Fruit fly (Drosophila melanogaster) whole organism, pupa: ENCODE measurements around the gene Cyp28c1.

Source experiments
- CG10348 ChIP-seq: fragments of 200-800 bp; sonication (Bioruptor generic); IDR thresholded peaks from 2 replicates; pipeline ENCODE4 v1.3.6; 2022; ENCODE audit warnings: missing biosample characterization, missing genetic modification characterization
- CG12605 ChIP-seq: fragments of 200-800 bp; sonication (Bioruptor generic); IDR thresholded peaks from 2 replicates; pipeline ENCODE4 v1.3.6; 2022; ENCODE audit warnings: missing biosample characterization, missing genetic modification characterization
- CG13204 ChIP-seq: fragments of 200-800 bp; sonication (Bioruptor generic); optimal IDR thresholded peaks from 2 replicates; lab custom pipeline; 2018; ENCODE audit warnings: missing biosample characterization, mild to moderate bottlenecking, missing genetic modification characterization, moderate library complexity
- CG14655 ChIP-seq: fragments of 200-800 bp; sonication (Bioruptor generic); optimal IDR thresholded peaks from 3 replicates; lab custom pipeline; 2017; ENCODE audit warnings: mild to moderate bottlenecking, missing biosample characterization, missing genetic modification reagents, missing genetic modification characterization
- CG15710 ChIP-seq: fragments of 200-800 bp; sonication (Bioruptor generic); optimal IDR thresholded peaks from 2 replicates; lab custom pipeline; 2018; ENCODE audit warnings: missing biosample characterization, mild to moderate bottlenecking, missing genetic modification characterization, moderate library complexity
- CG17806 ChIP-seq: fragments of 200-800 bp; sonication (Bioruptor generic); optimal IDR thresholded peaks from 2 replicates; lab custom pipeline; 2018; ENCODE audit warnings: missing biosample characterization, mild to moderate bottlenecking, missing genetic modification characterization, moderate library complexity
- CG32121 ChIP-seq: fragments of 200-800 bp; sonication (Bioruptor generic); IDR thresholded peaks from 2 replicates; pipeline ENCODE4 v1.3.6; 2022; ENCODE audit warnings: missing biosample characterization, missing genetic modification characterization
- CG34367 ChIP-seq: fragments of 200-800 bp; sonication (Bioruptor generic); optimal IDR thresholded peaks from 2 replicates; lab custom pipeline; 2018; ENCODE audit warnings: missing biosample characterization, mild to moderate bottlenecking, missing genetic modification characterization
- CG4496 ChIP-seq: fragments of 200-800 bp; sonication (Bioruptor generic); IDR thresholded peaks from 3 replicates; pipeline ENCODE4 v1.3.6; 2022; ENCODE audit warnings: missing biosample characterization, missing genetic modification characterization
- CG8159 ChIP-seq: fragments of 200-800 bp; sonication (Bioruptor generic); optimal IDR thresholded peaks from 3 replicates; lab custom pipeline; 2018; ENCODE audit warnings: missing biosample characterization, mild to moderate bottlenecking, missing genetic modification characterization, moderate library complexity
- CG8301 ChIP-seq: fragments of 200-800 bp; sonication (Bioruptor generic); optimal IDR thresholded peaks from 2 replicates; lab custom pipeline; 2018; ENCODE audit warnings: missing biosample characterization, mild to moderate bottlenecking, missing genetic modification characterization
- CG9948 ChIP-seq: fragments of 200-800 bp; sonication (Bioruptor generic); optimal IDR thresholded peaks from 2 replicates; lab custom pipeline; 2018; ENCODE audit warnings: missing biosample characterization, mild to moderate bottlenecking, missing genetic modification characterization, moderate library complexity
- D1 ChIP-seq: fragments of 200-800 bp; sonication (Bioruptor generic); optimal IDR thresholded peaks from 2 replicates; lab custom pipeline; 2018; ENCODE audit warnings: missing biosample characterization, mild to moderate bottlenecking, missing genetic modification characterization, moderate library complexity
- EcR ChIP-seq: fragments of 200-800 bp; sonication (Bioruptor generic); optimal IDR thresholded peaks from 3 replicates; lab custom pipeline; 2019; ENCODE audit warnings: missing biosample characterization, missing genetic modification characterization, mild to moderate bottlenecking, moderate library complexity, missing genetic modification reagents
- Ets98B ChIP-seq: fragments of 200-800 bp; sonication (Bioruptor generic); IDR thresholded peaks from 2 replicates; pipeline ENCODE4 v1.3.6; 2022; ENCODE audit warnings: missing biosample characterization, missing genetic modification characterization
- Pif1A ChIP-seq: fragments of 200-800 bp; sonication (Bioruptor generic); optimal IDR thresholded peaks from 3 replicates; lab custom pipeline; 2016; ENCODE audit warnings: missing biosample characterization, missing genetic modification characterization
- Pif1B ChIP-seq: fragments of 200-800 bp; sonication (Bioruptor generic); optimal IDR thresholded peaks from 3 replicates; lab custom pipeline; 2016; ENCODE audit warnings: missing biosample characterization, missing genetic modification characterization
- Snoo ChIP-seq: fragments of 200-800 bp; sonication (Bioruptor generic); optimal IDR thresholded peaks from 3 replicates; lab custom pipeline; 2017; ENCODE audit warnings: missing biosample characterization, mild to moderate bottlenecking, missing genetic modification characterization, inconsistent platforms
- fd96Ca ChIP-seq: fragments of 200-800 bp; sonication (Bioruptor generic); IDR thresholded peaks from 3 replicates; pipeline ENCODE4 v1.3.6; 2022; ENCODE audit warnings: missing biosample characterization, missing genetic modification characterization
- gl ChIP-seq: fragments of 200-800 bp; sonication (Bioruptor generic); optimal IDR thresholded peaks from 2 replicates; lab custom pipeline; 2018; ENCODE audit warnings: missing biosample characterization, mild to moderate bottlenecking, missing genetic modification characterization
- rn ChIP-seq: fragments of 200-800 bp; sonication (Bioruptor generic); IDR thresholded peaks from 2 replicates; pipeline ENCODE4 v1.3.6; 2022; ENCODE audit warnings: missing biosample characterization, missing genetic modification characterization

Gene Cyp28c1

dm6 chrX:11872517-11872916 is 33.1 kb downstream of the Cyp28c1 start, which contains the start of gene BORCS5:
BORCS5 (minus strand) TSS chrX:11872779.
- TF ChIP-seq CG4496 (GFP tag; lab: Robert Waterston, UW): no peak
- TF ChIP-seq Ets98B (GFP tag; lab: Robert Waterston, UW): no peak
- TF ChIP-seq CG10348 (GFP tag; lab: Robert Waterston, UW): no peak
- no peak for TF ChIP-seq CG13204 (GFP tag; lab: Kevin White, UChicago)
- no peak for TF ChIP-seq CG14655
- no peak for TF ChIP-seq CG9948 (tag; lab: Kevin White, UChicago)
- no peak for TF ChIP-seq CG12605
- no peak for TF ChIP-seq CG32121 (GFP tag; lab: Robert Waterston, UW)
- TF ChIP-seq CG8301: no peak
- no peak for TF ChIP-seq EcR (GFP tag; lab: Kevin White, UChicago)
- TF ChIP-seq CG34367: no peak

DNA sequence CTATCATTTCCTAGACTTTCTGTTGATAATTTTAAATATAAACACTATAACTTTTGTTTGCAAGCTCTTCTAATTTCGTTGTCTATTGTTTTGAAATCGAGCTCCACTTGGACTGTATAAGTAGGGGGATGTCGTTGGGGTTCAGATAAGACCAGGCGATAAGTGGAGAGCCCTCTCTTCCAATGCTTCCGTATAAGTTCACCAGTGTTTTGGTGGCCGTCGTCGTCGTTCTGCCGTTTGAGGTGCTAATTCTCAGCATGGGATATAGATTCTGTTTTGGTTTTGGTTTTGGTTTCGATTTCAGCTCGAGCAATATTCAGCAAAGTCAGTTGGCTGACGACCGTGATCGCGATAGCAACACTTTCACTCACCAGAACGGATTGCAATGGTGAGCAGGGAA is 33.7 kb downstream of the Cyp28c1 start, which contains the start of gene CG15739:
Gene CG15739, plus strand, starts transcription at position 204 of the 400 bp plus-strand sequence.
- TF ChIP-seq CG14655 (no peak), CG9948 (tag; lab: Kevin White, UChicago) (no peak), D1 (no peak), fd96Ca (GFP tag; lab: Robert Waterston, UW) (no peak), Pif1B (GFP tag; lab: Kevin White, UChicago) (no peak), CG8159 (tag; lab: Kevin White, UChicago) (no peak), CG34367 (no peak)
- TF ChIP-seq, all 21 proteins: peak for 0

DNA sequence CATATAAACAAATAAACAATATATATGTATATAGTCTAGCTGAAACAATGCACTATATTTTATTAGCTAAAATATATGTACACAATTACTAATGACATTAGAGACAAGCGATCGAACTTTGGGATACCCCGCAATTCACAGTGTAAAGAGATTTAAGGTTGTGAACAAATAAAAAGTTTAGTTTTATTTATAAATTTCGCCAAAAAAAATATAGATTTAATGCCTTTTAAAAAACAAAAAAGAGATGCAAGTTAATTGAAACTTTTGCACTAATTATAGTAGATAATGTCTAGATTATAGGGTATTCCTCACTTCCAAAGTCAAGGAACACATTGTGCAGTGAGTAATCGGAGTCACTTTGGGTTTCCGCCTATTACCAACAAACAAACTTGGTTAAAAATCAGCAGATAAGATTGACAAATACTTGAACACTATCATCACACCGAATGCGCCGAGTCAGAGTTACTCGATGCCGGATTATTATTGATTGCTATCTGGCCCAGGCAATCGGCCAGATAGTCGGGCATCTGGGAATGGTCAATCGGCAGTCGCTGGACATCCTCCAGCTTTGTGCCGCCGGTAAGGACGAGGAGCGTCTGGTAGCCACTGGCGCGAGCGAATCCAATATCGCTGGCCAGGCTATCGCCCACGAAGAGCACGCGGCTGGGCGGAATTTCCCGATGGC is 35.9 kb downstream of the Cyp28c1 start:
- TF ChIP-seq CG12605 (no peak), Ets98B (GFP tag; lab: Robert Waterston, UW) (no peak), CG14655 (no peak), Pif1A (GFP tag; lab: Kevin White, UChicago) (no peak), CG9948 (tag; lab: Kevin White, UChicago) (no peak), CG34367 (no peak), rn (GFP tag; lab: Robert Waterston, UW) (no peak)

- 0 out of 2 replicates have a peak, but pooled peaks have one; percentile 35 for TF ChIP-seq CG32121 (GFP tag; lab: Robert Waterston, UW)
- no peak for TF ChIP-seq CG14655
- no peak for TF ChIP-seq CG17806 (tag; lab: Kevin White, UChicago)
- no peak for TF ChIP-seq rn (GFP tag; lab: Robert Waterston, UW)
- peak; percentile 44; the same call in 1 of the 3 replicates for TF ChIP-seq fd96Ca (GFP tag; lab: Robert Waterston, UW)
- peak; percentile 61 for TF ChIP-seq CG4496 (GFP tag; lab: Robert Waterston, UW)
- TF ChIP-seq, all 21 proteins: peak for 3
Measured at dm6 chrX:11877165-11877564, 37.8 kb downstream of the Cyp28c1 start, which contains the start of gene CG10352. CG10352 (minus strand) TSS chrX:11877168.

dm6 chrX:11881686-11882085 is 42.3 kb downstream of the Cyp28c1 start:
- TF ChIP-seq CG12605 (no peak), gl (peak; percentile 33)

DNA sequence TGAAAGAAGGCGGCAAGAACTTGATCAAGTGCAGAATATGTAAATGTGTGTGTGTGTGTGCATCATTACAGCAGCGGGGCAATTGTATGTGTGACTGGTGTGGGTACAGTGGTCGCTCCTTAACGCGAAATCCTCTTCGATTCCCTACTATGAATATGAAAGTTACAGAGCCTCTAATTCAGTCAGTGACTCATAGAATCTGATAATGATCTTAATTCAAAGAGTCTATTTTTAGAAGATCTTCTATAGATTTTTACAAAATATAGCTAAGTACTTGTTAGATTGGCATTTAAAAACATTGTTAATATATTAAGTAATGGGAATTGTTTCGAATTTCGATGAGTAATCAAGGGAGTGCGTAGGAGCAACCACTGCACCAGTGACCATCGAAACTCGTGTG is 43.0 kb downstream of the Cyp28c1 start:
- TF ChIP-seq CG14655 (peak; percentile 39), Ets98B (GFP tag; lab: Robert Waterston, UW) (no peak), CG15710 (tag; lab: Kevin White, UChicago) (peak; percentile 32), Pif1A (GFP tag; lab: Kevin White, UChicago) (peak; percentile 24), CG9948 (tag; lab: Kevin White, UChicago) (peak; percentile 15), Snoo (tag; lab: Kevin White, UChicago) (no peak), CG8301 (peak; percentile 28), CG8159 (tag; lab: Kevin White, UChicago) (peak; percentile 44)

DNA sequence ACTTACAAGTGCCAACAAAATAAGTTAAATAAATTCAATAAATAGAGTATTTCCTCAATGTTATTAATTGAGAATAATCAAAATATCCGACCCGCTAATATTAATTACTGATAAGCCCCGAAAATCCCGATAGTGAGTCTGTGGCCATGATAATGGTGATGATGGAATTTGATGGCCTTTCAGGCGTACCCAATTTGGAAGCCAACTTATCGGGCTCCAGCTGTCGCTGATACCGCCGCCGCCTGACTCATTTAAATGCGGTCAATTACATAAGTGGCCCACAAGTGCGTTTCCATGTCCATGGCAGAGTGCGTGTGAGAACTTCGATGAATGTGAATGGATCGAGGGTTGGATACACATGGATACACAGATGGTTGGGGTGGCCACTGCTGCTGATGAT is 44.7 kb downstream of the Cyp28c1 start:
- TF ChIP-seq Ets98B (GFP tag; lab: Robert Waterston, UW) (no peak), CG9948 (tag; lab: Kevin White, UChicago) (no peak), CG13204 (GFP tag; lab: Kevin White, UChicago) (no peak), Pif1B (GFP tag; lab: Kevin White, UChicago) (no peak)

dm6 chrX:11885356-11885755 is 45.9 kb downstream of the Cyp28c1 start:
- TF ChIP-seq CG17806 (tag; lab: Kevin White, UChicago) (no peak), CG8301 (no peak), CG14655 (no peak), CG10348 (GFP tag; lab: Robert Waterston, UW) (no peak), gl (no peak), CG4496 (GFP tag; lab: Robert Waterston, UW) (no peak), Pif1B (GFP tag; lab: Kevin White, UChicago) (no peak), CG13204 (GFP tag; lab: Kevin White, UChicago) (no peak), CG32121 (GFP tag; lab: Robert Waterston, UW) (no peak), D1 (no peak), CG9948 (tag; lab: Kevin White, UChicago) (no peak), fd96Ca (GFP tag; lab: Robert Waterston, UW) (no peak)
